Worm (Caenorhabditis elegans) whole organism, L4/young adult: Measurements from ENCODE around the gene Y25C1A.14.

Experiments
- W03F9.2 ChIP-seq: fragments of 150-350 bp; optimal IDR thresholded peaks from 2 replicates; lab custom pipeline; 2014; ENCODE audit warnings: missing biosample characterization, missing genetic modification characterization
- him-1 ChIP-seq: sonication (generic microtip); optimal IDR thresholded peaks from 2 replicates; lab custom pipeline; 2016; ENCODE audit warnings: missing genotype, missing genetic modification reagents, missing genetic modification characterization, missing compliant biosample characterization

DNA sequence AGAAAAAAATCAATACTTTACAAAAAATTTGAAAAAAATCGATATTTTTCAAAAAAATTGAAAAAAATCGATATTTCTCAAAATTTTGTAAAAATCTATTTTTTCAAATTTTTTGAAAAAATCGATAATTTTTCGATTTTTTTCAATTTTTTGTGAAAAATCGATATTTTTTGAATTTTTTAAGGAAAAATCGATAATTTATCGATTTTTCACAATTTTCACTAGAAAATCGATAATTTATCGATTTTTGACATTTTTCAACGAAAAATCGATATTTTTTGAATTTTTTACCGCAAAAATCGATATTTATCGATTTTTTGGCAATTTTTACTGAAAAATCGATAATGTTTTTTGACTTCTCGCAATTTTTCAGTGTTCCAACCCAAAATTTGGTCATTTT lies 33.4 kb downstream of the Y25C1A.14 start:
- TF ChIP-seq W03F9.2 (tag; lab: Kevin White, UChicago) (no peak), him-1 (tag; lab: Kevin White, UChicago) (no peak)
